Worm (Caenorhabditis elegans) whole organism, young adult: Measurements from ENCODE around the gene unc-119.

ENCODE experiments used
- F57C9.4 ChIP-seq: sonication (generic microtip); optimal IDR thresholded peaks from 2 replicates; lab custom pipeline; 2017; ENCODE audit warnings: mild to moderate bottlenecking, missing genetic modification characterization, missing compliant biosample characterization
- hmg-20 ChIP-seq: fragments of 200-800 bp; sonication (Bioruptor generic); IDR thresholded peaks from 2 replicates; pipeline ENCODE4 v1.3.6; 2022; ENCODE audit warnings: missing genetic modification reagents, missing genetic modification characterization, missing compliant biosample characterization
- ztf-26 ChIP-seq: sonication (generic microtip); optimal IDR thresholded peaks from 2 replicates; lab custom pipeline; 2017; ENCODE audit warnings: missing genetic modification characterization, missing compliant biosample characterization

DNA sequence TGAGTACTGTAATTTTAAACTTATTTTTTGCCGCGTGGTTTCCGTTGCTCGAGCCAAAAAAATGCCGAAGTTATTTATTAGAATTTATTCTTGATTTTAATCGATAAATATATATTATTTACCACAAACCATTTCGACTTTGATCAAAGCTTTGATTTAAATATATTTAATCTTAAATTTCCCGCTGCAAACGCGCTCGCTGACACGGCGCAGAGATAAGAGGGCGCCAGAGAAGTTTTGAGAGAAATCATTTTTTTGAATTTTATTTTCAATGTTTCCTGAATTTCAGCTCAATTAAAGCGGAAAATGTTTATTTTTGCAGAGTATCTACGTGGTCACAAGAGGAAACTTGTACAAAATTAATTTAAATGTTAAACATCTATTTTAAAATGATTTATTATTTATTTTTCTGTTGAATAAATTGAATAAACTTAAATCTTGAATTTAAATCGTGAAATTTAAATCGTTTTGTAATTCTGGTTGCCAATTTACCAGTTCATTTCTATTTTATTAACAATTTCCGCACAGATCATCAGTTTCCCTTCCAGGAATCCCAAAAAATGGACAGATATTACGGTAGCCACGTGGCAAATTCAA, 6.5 kb upstream of the unc-119 start, which contains the start of gene com-1:
- TF ChIP-seq ztf-26 (tag; lab: Kevin White, UChicago) (no peak), F57C9.4 (tag; lab: Kevin White, UChicago) (no peak), hmg-20 (GFP tag; lab: Robert Waterston, UW) (no peak)
